Worm (Caenorhabditis elegans) whole organism, L2 larva: ENCODE data around the gene irld-9.

Experiments used
- C34F6.9 ChIP-seq: fragments of 150-350 bp; optimal IDR thresholded peaks from 2 replicates; lab custom pipeline; 2014; ENCODE audit warnings: missing biosample characterization, missing genetic modification characterization
- alr-1 ChIP-seq: fragments of 150-350 bp; optimal IDR thresholded peaks from 2 replicates; lab custom pipeline; 2014; ENCODE audit warnings: missing biosample characterization, missing genetic modification characterization
- ama-1 ChIP-seq: fragments of 150-350 bp; optimal IDR thresholded peaks from 2 replicates; lab custom pipeline; 2018; ENCODE audit warnings: inconsistent platforms
- blmp-1 ChIP-seq: sonication (generic microtip); optimal IDR thresholded peaks from 2 replicates; lab custom pipeline; 2017; ENCODE audit warnings: missing genetic modification characterization, mild to moderate bottlenecking, missing compliant biosample characterization, antibody characterized with exemption, moderate library complexity; ENCODE audit not compliant: insufficient read depth
- ceh-16 ChIP-seq: fragments of 150-350 bp; optimal IDR thresholded peaks from 2 replicates; lab custom pipeline; 2014; ENCODE audit warnings: missing biosample characterization, missing genetic modification characterization
- ceh-82 ChIP-seq: fragments of 150-350 bp; optimal IDR thresholded peaks from 2 replicates; lab custom pipeline; 2014; ENCODE audit warnings: missing biosample characterization, missing genetic modification characterization
- crh-2 ChIP-seq: sonication (generic microtip); optimal IDR thresholded peaks from 2 replicates; lab custom pipeline; 2017; ENCODE audit warnings: missing biosample characterization, missing genetic modification characterization
- dmd-4 ChIP-seq: sonication (generic microtip); optimal IDR thresholded peaks from 2 replicates; lab custom pipeline; 2017; ENCODE audit warnings: missing biosample characterization, missing genetic modification characterization
- elt-1 ChIP-seq: fragments of 150-350 bp; optimal IDR thresholded peaks from 2 replicates; lab custom pipeline; 2014; ENCODE audit warnings: missing biosample characterization, missing genetic modification characterization
- elt-3 ChIP-seq: sonication (generic microtip); optimal IDR thresholded peaks from 2 replicates; lab custom pipeline; 2017; ENCODE audit warnings: missing biosample characterization, missing genetic modification characterization
- fos-1 ChIP-seq: fragments of 150-350 bp; optimal IDR thresholded peaks from 2 replicates; lab custom pipeline; 2014; ENCODE audit warnings: missing biosample characterization, missing genetic modification characterization
- nhr-10 ChIP-seq: sonication (generic microtip); optimal IDR thresholded peaks from 2 replicates; lab custom pipeline; 2017; ENCODE audit warnings: missing biosample characterization, missing genetic modification characterization
- nhr-11 ChIP-seq: fragments of 150-350 bp; optimal IDR thresholded peaks from 2 replicates; lab custom pipeline; 2014; ENCODE audit warnings: missing biosample characterization, missing genetic modification characterization
- nhr-21 ChIP-seq: fragments of 150-350 bp; optimal IDR thresholded peaks from 2 replicates; lab custom pipeline; 2014; ENCODE audit warnings: missing biosample characterization, missing genetic modification characterization
- nhr-237 ChIP-seq: fragments of 150-350 bp; optimal IDR thresholded peaks from 2 replicates; lab custom pipeline; 2014; ENCODE audit warnings: missing biosample characterization, missing genetic modification characterization
- nhr-6 ChIP-seq: fragments of 150-350 bp; optimal IDR thresholded peaks from 2 replicates; lab custom pipeline; 2014; ENCODE audit warnings: missing biosample characterization, missing genetic modification characterization
- sem-4 ChIP-seq: fragments of 150-350 bp; optimal IDR thresholded peaks from 2 replicates; lab custom pipeline; 2014; ENCODE audit warnings: missing biosample characterization, missing genetic modification reagents, missing genetic modification characterization
- sma-9 ChIP-seq, 2 experiments: fragments of 150-350 bp in 1 of 2; sonication (generic microtip) in 1 of 2; optimal IDR thresholded peaks; 2 replicates each; lab custom pipeline; 2014 to 2016; ENCODE audit warnings: missing genetic modification characterization in 2 of 2, mild to moderate bottlenecking in 1 of 2, missing biosample characterization in 1 of 2, missing compliant biosample characterization in 1 of 2, missing genetic modification reagents in 1 of 2, moderate library complexity in 1 of 2
- ztf-11 ChIP-seq: sonication (generic microtip); optimal IDR thresholded peaks from 2 replicates; lab custom pipeline; 2017; ENCODE audit warnings: missing biosample characterization, missing genetic modification characterization
- ztf-4 ChIP-seq: fragments of 150-350 bp; optimal IDR thresholded peaks from 2 replicates; lab custom pipeline; 2014; ENCODE audit warnings: missing biosample characterization, missing genetic modification characterization

irld-9 gene

ce11 chrII:1691011-1691410, 47.7 kb downstream of the irld-9 start, which contains the start of gene fbxc-22:
TSS of gene fbxc-22 (minus strand) at chrII:1691111.
- TF ChIP-seq ztf-4 (tag; lab: Kevin White, UChicago) (no peak), C34F6.9 (no peak), blmp-1 (tag; lab: Kevin White, UChicago) (no peak), elt-1 (tag; lab: Kevin White, UChicago) (no peak), nhr-21 (tag; lab: Kevin White, UChicago) (no peak), sma-9 (GFP tag; optimal IDR thresholded peaks at IDR 0.05; lab: Kevin White, UChicago) (no peak), sma-9 (tag; optimal IDR thresholded peaks at IDR 0.05; lab: Kevin White, UChicago) (no peak), dmd-4 (no peak), ceh-82 (no peak), nhr-10 (no peak), nhr-11 (tag; lab: Kevin White, UChicago) (no peak), ama-1 (no peak), ceh-16 (no peak), ztf-11 (tag; lab: Kevin White, UChicago) (no peak), fos-1 (tag; lab: Kevin White, UChicago) (no peak), nhr-6 (tag; lab: Kevin White, UChicago) (no peak)
- TF ChIP-seq, all 48 proteins: peak for 0

- TF ChIP-seq crh-2 (tag; lab: Kevin White, UChicago): no peak
- no peak for TF ChIP-seq nhr-21 (tag; lab: Kevin White, UChicago)
- no peak for TF ChIP-seq dmd-4
- no peak for TF ChIP-seq elt-3 (tag; lab: Kevin White, UChicago)
- no peak for TF ChIP-seq nhr-237 (tag; lab: Kevin White, UChicago)
- no peak for TF ChIP-seq blmp-1 (tag; lab: Kevin White, UChicago)
- TF ChIP-seq nhr-10: no peak
- no peak for TF ChIP-seq sem-4 (tag; lab: Kevin White, UChicago)
- TF ChIP-seq alr-1 (tag; lab: Kevin White, UChicago): no peak
- no peak for TF ChIP-seq ama-1
These were observed 49.9 kb downstream of the irld-9 start, which contains the start of the genes fbxb-18 and fbxb-19 for ce11 chrII:1688813-1689212. TSS of gene fbxb-18 (minus strand) at chrII:1688913. TSS of gene fbxb-19 (minus strand) at chrII:1689181.
